Fruit fly (Drosophila melanogaster) whole organism, embryonic: ENCODE data around the gene CG43254.

Experiments
- BtbVII ChIP-seq: fragments of 200-800 bp; sonication (Bioruptor generic); optimal IDR thresholded peaks from 3 replicates; lab custom pipeline; 2017; ENCODE audit warnings: missing biosample characterization, mild to moderate bottlenecking, missing genetic modification characterization
- CG10543 ChIP-seq: fragments of 200-800 bp; sonication (Bioruptor generic); optimal IDR thresholded peaks from 3 replicates; lab custom pipeline; 2017; ENCODE audit warnings: missing biosample characterization, mild to moderate bottlenecking, missing genetic modification characterization, moderate library complexity
- CG12071 ChIP-seq: fragments of 200-800 bp; sonication (Bioruptor generic); optimal IDR thresholded peaks from 3 replicates; lab custom pipeline; 2018; ENCODE audit warnings: missing biosample characterization, mild to moderate bottlenecking, missing genetic modification characterization
- CG13424 ChIP-seq: fragments of 200-800 bp; sonication (Bioruptor generic); optimal IDR thresholded peaks from 2 replicates; lab custom pipeline; 2019; ENCODE audit warnings: missing biosample characterization, mild to moderate bottlenecking, missing genetic modification characterization, moderate library complexity
- CG14710 ChIP-seq: fragments of 200-800 bp; sonication (Bioruptor generic); optimal IDR thresholded peaks from 3 replicates; lab custom pipeline; 2019; ENCODE audit warnings: missing biosample characterization, mild to moderate bottlenecking, missing genetic modification characterization, moderate library complexity
- CG18764 ChIP-seq: fragments of 200-800 bp; sonication (Bioruptor generic); optimal IDR thresholded peaks from 3 replicates; lab custom pipeline; 2016; ENCODE audit warnings: missing biosample characterization, missing genetic modification characterization
- CG2202 ChIP-seq: fragments of 200-800 bp; sonication (Bioruptor generic); optimal IDR thresholded peaks from 2 replicates; lab custom pipeline; 2018; ENCODE audit warnings: missing biosample characterization, mild to moderate bottlenecking, missing genetic modification characterization
- CG34224 ChIP-seq: fragments of 200-800 bp; sonication (Bioruptor generic); IDR thresholded peaks from 3 replicates; pipeline ENCODE4 v1.3.6; 2022; ENCODE audit warnings: missing biosample characterization, missing genetic modification characterization; ENCODE audit not compliant: partially characterized antibody
- CG3847 ChIP-seq: fragments of 200-800 bp; sonication (Bioruptor generic); IDR thresholded peaks from 2 replicates; pipeline ENCODE4 v1.3.6; 2022; ENCODE audit warnings: missing biosample characterization, missing genetic modification characterization
- CG4282 ChIP-seq: fragments of 200-800 bp; sonication (Bioruptor generic); optimal IDR thresholded peaks from 2 replicates; lab custom pipeline; 2016; ENCODE audit warnings: missing biosample characterization, missing genetic modification characterization
- CG4328 ChIP-seq: fragments of 200-800 bp; sonication (Bioruptor generic); optimal IDR thresholded peaks from 3 replicates; lab custom pipeline; 2017; ENCODE audit warnings: missing biosample characterization, missing genetic modification reagents, missing genetic modification characterization
- CG4360 ChIP-seq: fragments of 200-800 bp; sonication (Bioruptor generic); IDR thresholded peaks from 2 replicates; pipeline ENCODE4 v1.3.6; 2022; ENCODE audit warnings: missing biosample characterization, missing genetic modification characterization
- CG4404 ChIP-seq: fragments of 200-800 bp; sonication (Bioruptor generic); IDR thresholded peaks from 2 replicates; pipeline ENCODE4 v1.3.6; 2022; ENCODE audit warnings: missing biosample characterization, missing genetic modification characterization
- CG8281 ChIP-seq: fragments of 200-800 bp; sonication (Bioruptor generic); optimal IDR thresholded peaks from 2 replicates; lab custom pipeline; 2018; ENCODE audit warnings: missing biosample characterization, mild to moderate bottlenecking, missing genetic modification characterization, moderate library complexity
- CG8478 ChIP-seq: fragments of >200 bp; optimal IDR thresholded peaks from 2 replicates; lab custom pipeline; 2018
- CkIIα-i1 ChIP-seq: fragments of 200-800 bp; sonication (Bioruptor generic); IDR thresholded peaks from 2 replicates; pipeline ENCODE4 v1.3.6; 2022; ENCODE audit warnings: missing biosample characterization, missing genetic modification characterization
- Dbx ChIP-seq: fragments of 200-800 bp; sonication (Bioruptor generic); IDR thresholded peaks from 3 replicates; pipeline ENCODE4 v1.3.6; 2022; ENCODE audit warnings: missing biosample characterization, missing genetic modification characterization
- Deaf1 ChIP-seq: fragments of 200-800 bp; optimal IDR thresholded peaks from 3 replicates; lab custom pipeline; 2019; ENCODE audit warnings: missing biosample characterization, mild to moderate bottlenecking, missing genetic modification characterization, moderate library complexity
- Dfd ChIP-seq, 2 experiments: fragments of >200 bp; optimal IDR thresholded peaks; 2 replicates each; lab custom pipeline; 2017; ENCODE audit warnings: missing biosample characterization in 2 of 2, missing genetic modification characterization in 2 of 2
- Dip3 ChIP-seq: fragments of 200-800 bp; sonication (Bioruptor generic); optimal IDR thresholded peaks from 3 replicates; lab custom pipeline; 2016; ENCODE audit warnings: missing biosample characterization, missing genetic modification characterization
- Dref ChIP-seq: fragments of 200-800 bp; sonication (Bioruptor generic); IDR thresholded peaks from 2 replicates; pipeline ENCODE4 v1.3.6; 2022; ENCODE audit warnings: missing biosample characterization, missing genetic modification characterization
- E2f1 ChIP-seq: fragments of 200-800 bp; sonication (Bioruptor generic); IDR thresholded peaks from 2 replicates; pipeline ENCODE4 v1.3.6; 2022; ENCODE audit warnings: missing biosample characterization, missing genetic modification characterization
- GATAe ChIP-seq: fragments of 200-800 bp; sonication (Bioruptor generic); conservative IDR thresholded peaks from 2 replicates; pipeline ENCODE4 v1.3.6; 2022; ENCODE audit warnings: missing biosample characterization, missing genetic modification characterization
- Gsc ChIP-seq: fragments of 200-800 bp; sonication (Bioruptor generic); IDR thresholded peaks from 2 replicates; pipeline ENCODE4 v1.3.6; 2022; ENCODE audit warnings: missing biosample characterization, missing genetic modification characterization
- Jarid2 ChIP-seq: fragments of 200-800 bp; sonication (Bioruptor generic); optimal IDR thresholded peaks from 3 replicates; lab custom pipeline; 2017; ENCODE audit warnings: mild to moderate bottlenecking, missing biosample characterization, missing genetic modification reagents, missing genetic modification characterization
- NC2β ChIP-seq: fragments of 200-800 bp; sonication (Bioruptor generic); optimal IDR thresholded peaks from 2 replicates; lab custom pipeline; 2016; ENCODE audit warnings: missing biosample characterization, missing genetic modification characterization
- NK7.1 ChIP-seq: fragments of 200-800 bp; sonication (Bioruptor generic); optimal IDR thresholded peaks from 3 replicates; lab custom pipeline; 2016; ENCODE audit warnings: missing biosample characterization, missing genetic modification characterization
- Neu2 ChIP-seq: fragments of 200-800 bp; sonication (Bioruptor generic); optimal IDR thresholded peaks from 3 replicates; lab custom pipeline; 2016; ENCODE audit warnings: missing biosample characterization, missing genetic modification characterization, borderline replicate concordance
- PHDP ChIP-seq: fragments of 200-800 bp; sonication (Bioruptor generic); optimal IDR thresholded peaks from 3 replicates; lab custom pipeline; 2018; ENCODE audit warnings: missing biosample characterization, mild to moderate bottlenecking, missing genetic modification characterization, moderate library complexity
- Sox100B ChIP-seq: fragments of 200-800 bp; sonication (Bioruptor generic); optimal IDR thresholded peaks from 3 replicates; lab custom pipeline; 2018; ENCODE audit warnings: missing biosample characterization, mild to moderate bottlenecking, missing genetic modification characterization
- Xbp1 ChIP-seq: fragments of 200-800 bp; sonication (Bioruptor generic); optimal IDR thresholded peaks from 3 replicates; lab custom pipeline; 2016; ENCODE audit warnings: missing biosample characterization, mild to moderate bottlenecking, missing genetic modification characterization
- bsh ChIP-seq, 2 experiments: fragments of 200-800 bp; sonication (Bioruptor generic); optimal IDR thresholded peaks; 2 replicates each; lab custom pipeline; 2017 to 2018; ENCODE audit warnings: mild to moderate bottlenecking in 2 of 2, missing biosample characterization in 2 of 2, missing genetic modification characterization in 2 of 2, moderate library complexity in 1 of 2
- btn ChIP-seq: fragments of 200-800 bp; sonication (Bioruptor generic); optimal IDR thresholded peaks from 2 replicates; lab custom pipeline; 2016; ENCODE audit warnings: missing biosample characterization, missing genetic modification characterization
- chinmo ChIP-seq: fragments of 200-800 bp; sonication (Bioruptor generic); IDR thresholded peaks from 4 replicates; pipeline ENCODE4 v1.3.6; 2022; ENCODE audit warnings: missing biosample characterization, missing genetic modification characterization; ENCODE audit not compliant: partially characterized antibody
- cwo ChIP-seq: fragments of 200-800 bp; sonication (Bioruptor generic); optimal IDR thresholded peaks from 3 replicates; lab custom pipeline; 2017; ENCODE audit warnings: missing biosample characterization, missing genetic modification characterization, mild to moderate bottlenecking, moderate library complexity, missing genetic modification reagents
- gcm2 ChIP-seq: fragments of 200-800 bp; sonication (Bioruptor generic); optimal IDR thresholded peaks from 2 replicates; lab custom pipeline; 2016; ENCODE audit warnings: missing biosample characterization, missing genetic modification characterization
- gfzf ChIP-seq: fragments of 200-800 bp; sonication (Bioruptor generic); optimal IDR thresholded peaks from 2 replicates; lab custom pipeline; 2016; ENCODE audit warnings: missing biosample characterization, mild to moderate bottlenecking, missing genetic modification characterization, moderate library complexity
- hb ChIP-seq: fragments of 200-800 bp; sonication (Bioruptor generic); IDR thresholded peaks from 3 replicates; pipeline ENCODE4 v1.3.6; 2022; ENCODE audit warnings: missing biosample characterization, missing genetic modification characterization; ENCODE audit not compliant: partially characterized antibody
- hbn ChIP-seq: fragments of 200-800 bp; sonication (Bioruptor generic); IDR thresholded peaks from 2 replicates; pipeline ENCODE4 v1.3.6; 2022; ENCODE audit warnings: missing biosample characterization, missing genetic modification characterization; ENCODE audit not compliant: partially characterized antibody
- mam ChIP-seq: fragments of 200-800 bp; sonication (Bioruptor generic); optimal IDR thresholded peaks from 3 replicates; lab custom pipeline; 2016; ENCODE audit warnings: missing biosample characterization, missing genetic modification characterization
- mirr ChIP-seq: fragments of 200-800 bp; sonication (Bioruptor generic); optimal IDR thresholded peaks from 3 replicates; lab custom pipeline; 2018; ENCODE audit warnings: missing biosample characterization, mild to moderate bottlenecking, missing genetic modification characterization
- sisA ChIP-seq: fragments of 200-800 bp; sonication (Bioruptor generic); IDR thresholded peaks from 2 replicates; pipeline ENCODE4 v1.3.6; 2022; ENCODE audit warnings: missing biosample characterization, missing genetic modification characterization
- sqz ChIP-seq: fragments of 200-800 bp; sonication (Bioruptor generic); optimal IDR thresholded peaks from 3 replicates; lab custom pipeline; 2018; ENCODE audit warnings: missing biosample characterization, mild to moderate bottlenecking, missing genetic modification characterization
- sug ChIP-seq: fragments of 200-800 bp; optimal IDR thresholded peaks from 2 replicates; lab custom pipeline; 2019; ENCODE audit warnings: missing biosample characterization, mild to moderate bottlenecking, missing genetic modification characterization, moderate library complexity
- tna ChIP-seq: fragments of 200-800 bp; sonication (Bioruptor generic); IDR thresholded peaks from 2 replicates; pipeline ENCODE4 v1.3.6; 2022; ENCODE audit warnings: missing biosample characterization, missing genetic modification characterization; ENCODE audit not compliant: partially characterized antibody
- tx ChIP-seq: fragments of 200-800 bp; sonication (Bioruptor generic); optimal IDR thresholded peaks from 2 replicates; lab custom pipeline; 2016; ENCODE audit warnings: missing biosample characterization, missing genetic modification characterization
- wdn ChIP-seq: fragments of 200-800 bp; sonication (Bioruptor generic); IDR thresholded peaks from 2 replicates; pipeline ENCODE4 v1.3.6; 2022; ENCODE audit warnings: missing biosample characterization, missing genetic modification characterization
- zen ChIP-seq: fragments of 200-800 bp; sonication (Bioruptor generic); optimal IDR thresholded peaks from 3 replicates; lab custom pipeline; 2018; ENCODE audit warnings: missing biosample characterization, mild to moderate bottlenecking, missing genetic modification characterization, moderate library complexity

The CG43254 gene

DNA sequence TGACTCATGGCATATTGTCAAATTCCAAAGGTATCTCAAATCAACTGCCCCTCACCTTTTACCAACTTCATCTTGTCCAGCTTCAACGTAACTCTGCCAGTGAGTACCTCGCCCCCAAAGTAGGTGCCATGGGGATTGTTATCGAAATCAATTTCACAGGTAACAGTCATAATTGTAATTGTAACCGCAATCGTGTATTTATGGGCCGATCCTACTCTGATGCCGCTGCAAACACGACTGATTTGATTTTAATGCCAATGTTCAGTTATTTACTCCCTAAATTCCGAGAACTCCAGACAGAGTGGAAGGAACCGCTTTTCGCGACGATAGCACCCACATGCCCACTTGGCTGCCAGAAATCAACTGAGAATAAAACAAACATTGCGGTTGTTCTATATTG, 46.4 kb upstream of the CG43254 start, which contains the start of gene CG18745 (continued):
- no peak for TF ChIP-seq gfzf
- no peak for TF ChIP-seq CG4328 (GFP tag; lab: Kevin White, UChicago)
- no peak for TF ChIP-seq PHDP (tag; lab: Kevin White, UChicago)
- TF ChIP-seq CG34224 (GFP tag; lab: Robert Waterston, UW), result no peak
- peak; percentile 5 for TF ChIP-seq cwo (GFP tag; lab: Kevin White, UChicago)

DNA sequence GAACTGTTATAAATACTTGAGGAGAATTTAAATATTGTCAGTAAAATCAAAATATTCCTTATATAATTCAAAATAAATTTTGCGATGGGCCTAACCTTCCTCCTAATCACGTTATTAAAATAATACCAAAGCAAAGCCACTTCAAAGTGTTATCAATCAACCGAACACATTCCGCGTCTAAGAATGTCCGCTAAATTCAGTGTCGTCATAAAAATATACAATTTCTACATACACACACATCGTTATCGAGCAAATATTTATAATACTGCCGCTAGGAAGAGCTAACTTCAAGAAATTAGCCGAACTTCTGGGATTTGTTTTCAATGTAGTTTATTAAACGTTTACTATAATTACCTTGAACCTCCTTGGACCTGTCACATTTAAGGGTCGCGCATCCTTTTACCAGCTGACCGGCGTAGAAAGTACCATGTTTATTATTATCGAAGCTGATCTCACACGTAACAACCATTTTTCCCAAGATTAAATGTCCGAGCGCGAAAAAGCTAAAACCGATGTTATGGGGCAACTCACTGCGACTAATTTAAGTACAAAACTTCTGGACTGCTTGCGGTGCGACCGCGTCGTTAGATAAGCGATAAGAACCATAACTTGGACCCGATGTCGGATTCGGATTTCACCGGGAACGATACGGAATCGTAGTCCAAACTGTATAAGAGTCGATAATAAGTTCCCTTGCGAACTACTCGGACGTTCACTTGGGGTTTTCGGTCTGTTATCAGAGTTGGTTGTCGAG, 43.7 kb upstream of the CG43254 start, which contains the start of gene CG18747:
TSS of gene CG18747 (minus strand) at position 514 of the 754 bp plus-strand sequence.
- TF ChIP-seq NC2β (GFP tag; lab: Kevin White, UChicago) (no peak), sqz (GFP tag; lab: Kevin White, UChicago) (no peak), tna (GFP tag; lab: Robert Waterston, UW) (no peak), chinmo (0 out of 4 replicates have a peak, but pooled peaks have one; percentile 25), CkIIα-i1 (GFP tag; lab: Robert Waterston, UW) (no peak), btn (GFP tag; lab: Kevin White, UChicago) (no peak), CG2202 (tag; lab: Kevin White, UChicago) (no peak), Dbx (no peak), bsh (GFP tag; optimal IDR thresholded peaks at IDR 0.05; lab: Kevin White, UChicago) (no peak), GATAe (GFP tag; lab: Robert Waterston, UW) (peak; percentile 35), wdn (GFP tag; lab: Robert Waterston, UW) (no peak), CG4360 (no peak), CG13424 (tag; lab: Kevin White, UChicago) (no peak), CG4404 (GFP tag; lab: Robert Waterston, UW) (no peak), CG8281 (no peak), CG18764 (GFP tag; lab: Kevin White, UChicago) (no peak), hbn (GFP tag; lab: Robert Waterston, UW) (no peak), Deaf1 (tag; lab: Kevin White, UChicago) (peak; percentile 90), Dip3 (GFP tag; lab: Kevin White, UChicago) (no peak), Sox100B (no peak), NK7.1 (GFP tag; lab: Kevin White, UChicago) (no peak), gcm2 (GFP tag; lab: Kevin White, UChicago) (no peak), Neu2 (GFP tag; lab: Kevin White, UChicago) (no peak), Xbp1 (no peak), CG12071 (GFP tag; lab: Kevin White, UChicago) (no peak), tx (no peak), sug (tag; lab: Kevin White, UChicago) (peak; percentile 46), CG8478 (lab: Kevin White, UChicago) (no peak), Gsc (no peak), E2f1 (GFP tag; lab: Robert Waterston, UW) (no peak), BtbVII (GFP tag; lab: Kevin White, UChicago) (no peak), mam (GFP tag; lab: Kevin White, UChicago) (no peak), mirr (GFP tag; lab: Kevin White, UChicago) (peak; percentile 22), CG14710 (tag; lab: Kevin White, UChicago) (no peak), CG3847 (no peak), Jarid2 (peak; percentile 37), CG10543 (GFP tag; lab: Kevin White, UChicago) (peak; percentile 39), CG4282 (GFP tag; lab: Kevin White, UChicago) (no peak), Dfd (GFP tag; optimal IDR thresholded peaks at IDR 0.05; lab: Kevin White, UChicago) (no peak), hb (no peak), zen (tag; lab: Kevin White, UChicago) (no peak), Dref (GFP tag; lab: Robert Waterston, UW) (no peak), sisA (GFP tag; lab: Robert Waterston, UW) (no peak)
